Worm (Caenorhabditis elegans) whole organism, L4 larva: ENCODE measurements around the gene hpo-30.
A peak's percentile ranks its signal among the peaks of the same experiment; 100 is the strongest.

ENCODE experiments used
- F26F4.8 ChIP-seq: fragments of 200-800 bp; sonication (Bioruptor generic); conservative IDR thresholded peaks from 2 replicates; pipeline ENCODE4 v1.3.6; 2022; ENCODE audit warnings: missing genetic modification characterization, missing compliant biosample characterization
- R02D3.7 ChIP-seq: fragments of 150-350 bp; sonication (generic microtip); optimal IDR thresholded peaks from 3 replicates; lab custom pipeline; 2014; ENCODE audit warnings: missing biosample characterization, missing genetic modification characterization
- T20F7.1 ChIP-seq: fragments of 200-800 bp; sonication (Bioruptor generic); optimal IDR thresholded peaks from 2 replicates; lab custom pipeline; 2018; ENCODE audit warnings: mild to moderate bottlenecking, missing genetic modification characterization, missing compliant biosample characterization
- Y105C5A.15 ChIP-seq: fragments of 200-800 bp; sonication (Bioruptor generic); IDR thresholded peaks from 2 replicates; pipeline ENCODE4 v1.3.6; 2022; ENCODE audit warnings: missing genetic modification characterization, missing compliant biosample characterization
- Y5F2A.4 ChIP-seq: fragments of 200-800 bp; sonication (Bioruptor generic); optimal IDR thresholded peaks from 2 replicates; lab custom pipeline; 2018; ENCODE audit warnings: mild to moderate bottlenecking, missing genetic modification characterization, missing compliant biosample characterization
- Y75B8A.6 ChIP-seq: fragments of 200-800 bp; sonication (Bioruptor generic); IDR thresholded peaks from 2 replicates; pipeline ENCODE4 v1.3.6; 2022; ENCODE audit warnings: missing genetic modification reagents, missing genetic modification characterization, missing compliant biosample characterization
- ZK546.5 ChIP-seq, 2 experiments: sonication (generic microtip); optimal IDR thresholded peaks; 2 replicates each; lab custom pipeline; 2017; ENCODE audit warnings: missing biosample characterization in 2 of 2, missing genetic modification characterization in 2 of 2
- aha-1 ChIP-seq: fragments of 150-350 bp; peaks from one replicate; lab custom pipeline; 2014; ENCODE audit warnings: missing biosample characterization, missing genetic modification characterization
- arid-1 ChIP-seq: fragments of 200-800 bp; sonication (Bioruptor generic); conservative IDR thresholded peaks from 2 replicates; pipeline ENCODE4 v1.3.6; 2022; ENCODE audit warnings: missing genetic modification reagents, missing genetic modification characterization, missing compliant biosample characterization
- attf-4 ChIP-seq: sonication (generic microtip); optimal IDR thresholded peaks from 3 replicates; lab custom pipeline; 2017; ENCODE audit warnings: missing biosample characterization, missing genetic modification characterization
- ceh-44 ChIP-seq: fragments of 200-800 bp; sonication (Bioruptor generic); IDR thresholded peaks from 2 replicates; pipeline ENCODE4 v1.3.6; 2022; ENCODE audit warnings: missing genetic modification reagents, missing genetic modification characterization, missing compliant biosample characterization
- cey-2 ChIP-seq: sonication (generic microtip); optimal IDR thresholded peaks from 3 replicates; lab custom pipeline; 2017; ENCODE audit warnings: missing genetic modification characterization, mild to moderate bottlenecking, missing compliant biosample characterization, antibody characterized with exemption, borderline replicate concordance; ENCODE audit not compliant: insufficient read depth
- ctbp-1 ChIP-seq: fragments of 200-800 bp; sonication (Bioruptor generic); IDR thresholded peaks from 2 replicates; pipeline ENCODE4 v1.3.6; 2022; ENCODE audit warnings: missing genetic modification reagents, missing genetic modification characterization, missing compliant biosample characterization
- daf-16 ChIP-seq, 3 experiments: sonication (generic microtip); optimal IDR thresholded peaks; 2 replicates each; lab custom pipeline; 2016 to 2017; ENCODE audit warnings: missing genetic modification characterization in 3 of 3, missing genetic modification reagents in 3 of 3, mild to moderate bottlenecking in 2 of 3, missing compliant biosample characterization in 2 of 3, missing biosample characterization in 1 of 3, moderate library complexity in 1 of 3
- dmd-6 ChIP-seq: fragments of 200-800 bp; sonication (Bioruptor generic); IDR thresholded peaks from 2 replicates; pipeline ENCODE4 v1.3.6; 2022; ENCODE audit warnings: missing genetic modification reagents, missing genetic modification characterization, missing compliant biosample characterization
- dmd-8 ChIP-seq: fragments of 200-800 bp; sonication (Bioruptor generic); IDR thresholded peaks from 2 replicates; pipeline ENCODE4 v1.3.6; 2022; ENCODE audit warnings: missing genetic modification characterization, missing compliant biosample characterization
- dmd-9 ChIP-seq: fragments of 200-800 bp; sonication (Bioruptor generic); IDR thresholded peaks from 2 replicates; pipeline ENCODE4 v1.3.6; 2022; ENCODE audit warnings: missing genetic modification reagents, missing genetic modification characterization, missing compliant biosample characterization
- dpl-1 ChIP-seq: fragments of 150-350 bp; optimal IDR thresholded peaks from 2 replicates; lab custom pipeline; 2014; ENCODE audit warnings: missing biosample characterization, missing genetic modification reagents, missing genetic modification characterization
- dve-1 ChIP-seq: sonication (generic microtip); optimal IDR thresholded peaks from 2 replicates; lab custom pipeline; 2017; ENCODE audit warnings: antibody characterized with exemption, mild to moderate bottlenecking, missing genetic modification characterization, missing compliant biosample characterization; ENCODE audit not compliant: insufficient read depth
- egl-43 ChIP-seq: fragments of 200-800 bp; sonication (Bioruptor generic); IDR thresholded peaks from 2 replicates; pipeline ENCODE4 v1.3.6; 2022; ENCODE audit warnings: missing genetic modification reagents, missing genetic modification characterization, missing compliant biosample characterization
- gei-8 ChIP-seq: fragments of 200-800 bp; sonication (Bioruptor generic); optimal IDR thresholded peaks from 2 replicates; lab custom pipeline; 2018; ENCODE audit warnings: mild to moderate bottlenecking, missing genetic modification characterization, missing compliant biosample characterization
- hlh-11 ChIP-seq: fragments of 200-800 bp; sonication (Bioruptor generic); optimal IDR thresholded peaks from 2 replicates; lab custom pipeline; 2018; ENCODE audit warnings: mild to moderate bottlenecking, missing genetic modification characterization, missing compliant biosample characterization
- jun-1 ChIP-seq: fragments of 150-350 bp; optimal IDR thresholded peaks from 2 replicates; lab custom pipeline; 2014; ENCODE audit warnings: missing biosample characterization, missing genetic modification reagents, missing genetic modification characterization
- lim-7 ChIP-seq: fragments of 200-800 bp; sonication (Bioruptor generic); IDR thresholded peaks from 2 replicates; pipeline ENCODE4 v1.3.6; 2022; ENCODE audit warnings: missing genetic modification characterization, missing compliant biosample characterization
- lin-29 ChIP-seq: fragments of 200-800 bp; sonication (Bioruptor generic); IDR thresholded peaks from 2 replicates; pipeline ENCODE4 v1.3.6; 2022; ENCODE audit warnings: missing genetic modification reagents, missing genetic modification characterization, missing compliant biosample characterization
- lin-39 ChIP-seq: fragments of 150-350 bp; optimal IDR thresholded peaks from 2 replicates; lab custom pipeline; 2014; ENCODE audit warnings: missing biosample characterization, missing genetic modification reagents, missing genetic modification characterization
- madf-9 ChIP-seq: fragments of 200-800 bp; sonication (Bioruptor generic); conservative IDR thresholded peaks from 2 replicates; pipeline ENCODE4 v1.3.6; 2022; ENCODE audit warnings: missing genetic modification reagents, missing genetic modification characterization, missing compliant biosample characterization
- mdl-1 ChIP-seq, 2 experiments: fragments of 150-350 bp in 1 of 2; sonication (generic microtip) in 1 of 2; optimal IDR thresholded peaks; 2 replicates each; lab custom pipeline; 2014 to 2017; ENCODE audit warnings: missing biosample characterization in 2 of 2, missing genetic modification characterization in 2 of 2
- mes-2 ChIP-seq: sonication (generic microtip); optimal IDR thresholded peaks from 2 replicates; lab custom pipeline; 2016; ENCODE audit warnings: missing genotype, mild to moderate bottlenecking, missing genetic modification characterization, missing compliant biosample characterization; ENCODE audit not compliant: poor library complexity, severe bottlenecking
- mxl-2 ChIP-seq: fragments of 200-800 bp; sonication (Bioruptor generic); conservative IDR thresholded peaks from 2 replicates; pipeline ENCODE4 v1.3.6; 2022; ENCODE audit warnings: missing genetic modification reagents, missing genetic modification characterization, missing compliant biosample characterization
- mxl-3 ChIP-seq: fragments of 200-800 bp; sonication (Bioruptor generic); optimal IDR thresholded peaks from 2 replicates; lab custom pipeline; 2018; ENCODE audit warnings: mild to moderate bottlenecking, missing genetic modification characterization, missing compliant biosample characterization
- nhr-10 ChIP-seq: fragments of 150-350 bp; optimal IDR thresholded peaks from 2 replicates; lab custom pipeline; 2014; ENCODE audit warnings: missing biosample characterization, missing genetic modification characterization
- nhr-102 ChIP-seq: sonication (generic microtip); optimal IDR thresholded peaks from 2 replicates; lab custom pipeline; 2016; ENCODE audit warnings: mild to moderate bottlenecking, missing genetic modification characterization, moderate library complexity, missing compliant biosample characterization
- nhr-11 ChIP-seq: fragments of 150-350 bp; optimal IDR thresholded peaks from 2 replicates; lab custom pipeline; 2014; ENCODE audit warnings: missing biosample characterization, missing genetic modification characterization
- nhr-42 ChIP-seq: fragments of 200-800 bp; sonication (Bioruptor generic); IDR thresholded peaks from 2 replicates; pipeline ENCODE4 v1.3.6; 2022; ENCODE audit warnings: missing genetic modification characterization, missing compliant biosample characterization
- nhr-48 ChIP-seq: sonication (generic microtip); optimal IDR thresholded peaks from 2 replicates; lab custom pipeline; 2016; ENCODE audit warnings: mild to moderate bottlenecking, missing genetic modification characterization, missing compliant biosample characterization
- nhr-76 ChIP-seq: fragments of 150-350 bp; optimal IDR thresholded peaks from 2 replicates; lab custom pipeline; 2014; ENCODE audit warnings: missing biosample characterization, missing genetic modification characterization
- pha-4 ChIP-seq, 2 experiments: fragments of 150-350 bp in 1 of 2; fragments of 200-800 bp in 1 of 2; sonication (Bioruptor generic) in 1 of 2; IDR thresholded peaks in 1 of 2; optimal IDR thresholded peaks in 1 of 2; 2 replicates each; pipeline versions ENCODE4 v1.3.6 to Lab custom; 2014 to 2022; ENCODE audit warnings: missing genetic modification characterization in 2 of 2, missing genetic modification reagents in 2 of 2, missing biosample characterization in 1 of 2, missing compliant biosample characterization in 1 of 2
- rbr-2 ChIP-seq: sonication (generic microtip); optimal IDR thresholded peaks from 2 replicates; lab custom pipeline; 2016; ENCODE audit warnings: missing genotype, missing genetic modification characterization, missing compliant biosample characterization
- saeg-2 ChIP-seq: fragments of 200-800 bp; sonication (Bioruptor generic); IDR thresholded peaks from 2 replicates; pipeline ENCODE4 v1.3.6; 2022; ENCODE audit warnings: missing genetic modification reagents, missing genetic modification characterization, missing compliant biosample characterization
- sdz-12 ChIP-seq: fragments of 200-800 bp; sonication (Bioruptor generic); optimal IDR thresholded peaks from 2 replicates; lab custom pipeline; 2018; ENCODE audit warnings: mild to moderate bottlenecking, missing genetic modification characterization, missing compliant biosample characterization
- spr-3 ChIP-seq: fragments of 200-800 bp; sonication (Bioruptor generic); optimal IDR thresholded peaks from 2 replicates; lab custom pipeline; 2018; ENCODE audit warnings: mild to moderate bottlenecking, missing genetic modification characterization, missing compliant biosample characterization
- tra-1 ChIP-seq: fragments of 200-800 bp; sonication (Bioruptor generic); IDR thresholded peaks from 2 replicates; pipeline ENCODE4 v1.3.6; 2022; ENCODE audit warnings: missing genetic modification reagents, missing genetic modification characterization, missing compliant biosample characterization
- unc-62 ChIP-seq, 3 experiments: fragments of 150-350 bp in 1 of 3; sonication (generic microtip); optimal IDR thresholded peaks in 2 of 3; peaks in 1 of 3; 1 replicate in 1 of 3; 2 replicates in 2 of 3; lab custom pipeline; 2014 to 2017; ENCODE audit warnings: missing biosample characterization in 3 of 3, missing genetic modification characterization in 3 of 3, missing genetic modification reagents in 3 of 3, missing genotype in 1 of 3
- zip-11 ChIP-seq: fragments of 200-800 bp; sonication (Bioruptor generic); IDR thresholded peaks from 2 replicates; pipeline ENCODE4 v1.3.6; 2022; ENCODE audit warnings: missing genetic modification characterization, missing compliant biosample characterization
- zip-2 ChIP-seq: fragments of 150-350 bp; optimal IDR thresholded peaks from 2 replicates; lab custom pipeline; 2014; ENCODE audit warnings: missing biosample characterization, missing genetic modification characterization

hpo-30 gene

DNA sequence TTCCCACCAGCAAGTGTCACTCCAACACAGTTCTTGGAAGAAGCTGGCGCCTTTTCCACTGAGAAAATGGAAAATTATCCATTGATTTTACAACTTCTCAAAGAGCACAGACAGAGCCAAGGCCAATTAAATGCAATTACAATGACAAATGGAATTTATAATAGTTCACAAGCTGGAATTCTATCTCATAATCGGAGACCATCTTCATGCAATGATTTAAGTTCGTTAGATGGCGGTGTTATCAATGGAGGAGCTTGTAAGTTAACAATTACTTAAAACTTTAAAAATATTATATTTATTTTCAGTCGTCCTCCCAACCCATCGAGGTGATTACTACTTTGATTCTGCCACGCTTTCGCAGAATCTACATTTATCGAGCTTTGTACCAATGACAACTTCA, 4.5 kb downstream of the hpo-30 start:
- no peak for TF ChIP-seq nhr-102
- no peak for TF ChIP-seq zip-11 (GFP tag; lab: Robert Waterston, UW)
- no peak for TF ChIP-seq T20F7.1 (GFP tag; lab: Kevin White, UChicago)
- TF ChIP-seq lin-39 (tag; lab: Kevin White, UChicago) = no peak
- TF ChIP-seq ctbp-1 (GFP tag; lab: Robert Waterston, UW) = no peak
- no peak for TF ChIP-seq dmd-8
- TF ChIP-seq nhr-76 = no peak
- TF ChIP-seq Y75B8A.6 (GFP tag; lab: Robert Waterston, UW) = no peak

DNA sequence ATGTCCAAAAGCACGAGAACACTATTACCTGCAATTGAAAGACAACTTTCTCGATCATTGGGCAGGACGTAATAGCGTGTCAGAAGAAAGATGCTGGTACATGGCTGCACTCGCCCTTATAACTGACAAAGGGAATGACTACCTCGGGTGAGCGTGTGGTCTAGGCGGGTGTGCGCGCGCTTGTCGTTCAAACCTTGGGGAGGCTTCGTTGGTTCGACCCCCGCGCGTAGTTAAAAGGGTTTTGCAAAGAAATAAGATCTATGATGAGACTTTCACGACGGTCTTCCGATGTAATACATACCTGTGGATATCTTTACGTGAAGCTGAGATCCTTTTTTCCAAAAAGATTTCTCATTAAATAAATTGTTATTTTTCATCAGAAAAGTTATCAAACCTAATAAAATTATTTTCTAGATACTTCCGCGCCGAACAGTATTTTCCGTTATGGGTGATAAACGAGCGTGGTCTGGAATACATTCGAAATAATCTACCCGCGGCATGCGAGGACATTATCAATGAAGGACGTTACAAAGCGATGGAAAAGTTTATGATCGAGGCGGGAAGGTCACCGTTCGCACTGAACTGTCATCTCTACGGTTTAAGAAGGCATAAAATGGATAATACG, 6.6 kb downstream of the hpo-30 start:
- TF ChIP-seq ZK546.5 (tag; optimal IDR thresholded peaks at IDR 0.05; lab: Kevin White, UChicago) (peak in 1 of 2 experiments; percentile 23), dmd-9 (peak; percentile 96), dpl-1 (GFP tag; lab: Kevin White, UChicago) (peak; percentile 63), mxl-2 (GFP tag; lab: Robert Waterston, UW) (peak; percentile 93), R02D3.7 (tag; lab: Kevin White, UChicago) (peak; percentile 35), T20F7.1 (GFP tag; lab: Kevin White, UChicago) (peak; percentile 86), sdz-12 (peak; percentile 98), madf-9 (GFP tag; lab: Robert Waterston, UW) (peak; percentile 95), mxl-3 (GFP tag; lab: Kevin White, UChicago) (peak; percentile 91), lin-29 (peak; percentile 94), spr-3 (GFP tag; lab: Kevin White, UChicago) (peak; percentile 97), Y5F2A.4 (peak; percentile 98), pha-4 (GFP tag; IDR thresholded peaks at IDR 0.05; lab: Robert Waterston, UW) (peak; percentile 99), pha-4 (tag; optimal IDR thresholded peaks at IDR 0.05; lab: Kevin White, UChicago) (no peak), nhr-102 (peak; percentile 95), lim-7 (GFP tag; lab: Robert Waterston, UW) (peak; percentile 100), arid-1 (GFP tag; lab: Robert Waterston, UW) (peak; percentile 99), zip-2 (peak; percentile 60), gei-8 (GFP tag; lab: Kevin White, UChicago) (peak; percentile 99), mdl-1 (tag; optimal IDR thresholded peaks at IDR 0.05; lab: Kevin White, UChicago) (peak; percentile 13 to 49), nhr-11 (tag; lab: Kevin White, UChicago) (peak; percentile 47), aha-1 (tag; lab: Kevin White, UChicago) (peak; percentile 93), Y105C5A.15 (GFP tag; lab: Robert Waterston, UW) (peak; percentile 100), cey-2 (tag; lab: Kevin White, UChicago) (peak; percentile 42), tra-1 (GFP tag; lab: Robert Waterston, UW) (peak; percentile 99), dmd-6 (GFP tag; lab: Robert Waterston, UW) (peak; percentile 88), jun-1 (tag; lab: Kevin White, UChicago) (peak; percentile 73), hlh-11 (tag; lab: Kevin White, UChicago) (peak; percentile 82), unc-62 (GFP tag; optimal IDR thresholded peaks at IDR 0.05 in 1 of 2; lab: Kevin White, UChicago) (peak in 1 of 2 experiments; percentile 86), unc-62 (tag; optimal IDR thresholded peaks at IDR 0.05; lab: Kevin White, UChicago) (no peak), egl-43 (peak; percentile 100), nhr-42 (peak; percentile 96), rbr-2 (tag; lab: Kevin White, UChicago) (peak; percentile 94), attf-4 (peak; percentile 83), mes-2 (tag; lab: Kevin White, UChicago) (peak; percentile 95), nhr-48 (tag; lab: Kevin White, UChicago) (peak; percentile 93), dve-1 (tag; lab: Kevin White, UChicago) (peak; percentile 89), F26F4.8 (GFP tag; lab: Robert Waterston, UW) (peak; percentile 100), saeg-2 (peak; percentile 99), nhr-10 (tag; lab: Kevin White, UChicago) (no peak), daf-16 (GFP tag; optimal IDR thresholded peaks at IDR 0.05; lab: Kevin White, UChicago) (peak; percentile 96 to 98), daf-16 (tag; optimal IDR thresholded peaks at IDR 0.05; lab: Kevin White, UChicago) (peak; percentile 81), ceh-44 (peak; percentile 98)
